Fruit fly (Drosophila melanogaster) whole organism, embryonic: ENCODE measurements around the gene RpS14a.
A peak's percentile ranks its signal among the peaks of the same experiment; 100 is the strongest.

ENCODE experiments used
- Abd-B ChIP-seq: fragments of 200-800 bp; sonication (Bioruptor generic); optimal IDR thresholded peaks from 2 replicates; lab custom pipeline; 2018; ENCODE audit warnings: missing biosample characterization, mild to moderate bottlenecking, missing genetic modification characterization, moderate library complexity
- BEAF-32 ChIP-seq: fragments of 200-800 bp; sonication (Bioruptor generic); optimal IDR thresholded peaks from 3 replicates; lab custom pipeline; 2017; ENCODE audit warnings: missing biosample characterization, missing genetic modification characterization, mild to moderate bottlenecking, moderate library complexity, missing genetic modification reagents
- Bgb ChIP-seq: fragments of 200-800 bp; sonication (Bioruptor generic); IDR thresholded peaks from 2 replicates; pipeline ENCODE4 v1.3.6; 2022; ENCODE audit warnings: missing biosample characterization, missing genetic modification characterization; ENCODE audit not compliant: partially characterized antibody
- CG10543 ChIP-seq: fragments of 200-800 bp; sonication (Bioruptor generic); optimal IDR thresholded peaks from 3 replicates; lab custom pipeline; 2017; ENCODE audit warnings: missing biosample characterization, mild to moderate bottlenecking, missing genetic modification characterization, moderate library complexity
- CG11093 ChIP-seq: fragments of 200-800 bp; sonication (Bioruptor generic); IDR thresholded peaks from 3 replicates; pipeline ENCODE4 v1.3.6; 2022; ENCODE audit warnings: missing biosample characterization, missing genetic modification characterization
- CG11398 ChIP-seq: fragments of 200-800 bp; sonication (Bioruptor generic); optimal IDR thresholded peaks from 2 replicates; lab custom pipeline; 2016; ENCODE audit warnings: missing biosample characterization, missing genetic modification characterization
- CG12299 ChIP-seq: fragments of 200-800 bp; sonication (Bioruptor generic); optimal IDR thresholded peaks from 2 replicates; lab custom pipeline; 2018; ENCODE audit warnings: missing biosample characterization, mild to moderate bottlenecking, missing genetic modification characterization
- CG13287 ChIP-seq: fragments of 200-800 bp; sonication (Bioruptor generic); IDR thresholded peaks from 2 replicates; pipeline ENCODE4 v1.3.6; 2022; ENCODE audit warnings: missing biosample characterization, missing genetic modification characterization; ENCODE audit not compliant: partially characterized antibody
- CG14710 ChIP-seq: fragments of 200-800 bp; sonication (Bioruptor generic); optimal IDR thresholded peaks from 3 replicates; lab custom pipeline; 2019; ENCODE audit warnings: missing biosample characterization, mild to moderate bottlenecking, missing genetic modification characterization, moderate library complexity
- CG15514 ChIP-seq: fragments of 200-800 bp; sonication (Bioruptor generic); optimal IDR thresholded peaks from 3 replicates; lab custom pipeline; 2017; ENCODE audit warnings: missing biosample characterization, missing genetic modification characterization, mild to moderate bottlenecking, moderate library complexity, missing genetic modification reagents
- CG16863 ChIP-seq: fragments of 200-800 bp; sonication (Bioruptor generic); optimal IDR thresholded peaks from 3 replicates; lab custom pipeline; 2016; ENCODE audit warnings: missing biosample characterization, missing genetic modification characterization
- CG18262 ChIP-seq: fragments of 200-800 bp; optimal IDR thresholded peaks from 3 replicates; lab custom pipeline; 2019; ENCODE audit warnings: missing biosample characterization, mild to moderate bottlenecking, missing genetic modification characterization, moderate library complexity
- CG2129 ChIP-seq: fragments of 200-800 bp; sonication (Bioruptor generic); IDR thresholded peaks from 2 replicates; pipeline ENCODE4 v1.3.6; 2022; ENCODE audit warnings: missing biosample characterization, missing genetic modification characterization; ENCODE audit not compliant: partially characterized antibody
- CG30403 ChIP-seq: fragments of 200-800 bp; sonication (Bioruptor generic); optimal IDR thresholded peaks from 3 replicates; lab custom pipeline; 2016; ENCODE audit warnings: missing biosample characterization, missing genetic modification characterization
- CG32772 ChIP-seq: fragments of 200-800 bp; sonication (Bioruptor generic); IDR thresholded peaks from 2 replicates; pipeline ENCODE4 v1.3.6; 2022; ENCODE audit warnings: missing biosample characterization, missing genetic modification characterization
- CG34224 ChIP-seq: fragments of 200-800 bp; sonication (Bioruptor generic); IDR thresholded peaks from 3 replicates; pipeline ENCODE4 v1.3.6; 2022; ENCODE audit warnings: missing biosample characterization, missing genetic modification characterization; ENCODE audit not compliant: partially characterized antibody
- CG34376 ChIP-seq: fragments of 200-800 bp; sonication (Bioruptor generic); optimal IDR thresholded peaks from 2 replicates; lab custom pipeline; 2018; ENCODE audit warnings: missing biosample characterization, mild to moderate bottlenecking, missing genetic modification characterization
- CG4617 ChIP-seq: fragments of 200-800 bp; sonication (Bioruptor generic); optimal IDR thresholded peaks from 3 replicates; lab custom pipeline; 2016; ENCODE audit warnings: missing biosample characterization, missing genetic modification characterization, borderline replicate concordance
- CG6175 ChIP-seq: fragments of 200-800 bp; sonication (Bioruptor generic); IDR thresholded peaks from 3 replicates; pipeline ENCODE4 v1.3.6; 2022; ENCODE audit warnings: missing biosample characterization, missing genetic modification characterization
- CG6765 ChIP-seq: fragments of 200-800 bp; sonication (Bioruptor generic); optimal IDR thresholded peaks from 3 replicates; lab custom pipeline; 2017; ENCODE audit warnings: missing biosample characterization, mild to moderate bottlenecking, missing genetic modification characterization
- CG6791 ChIP-seq: fragments of 200-800 bp; sonication (Bioruptor generic); IDR thresholded peaks from 3 replicates; pipeline ENCODE4 v1.3.6; 2022; ENCODE audit warnings: missing biosample characterization, missing genetic modification characterization; ENCODE audit not compliant: partially characterized antibody
- CG9609 ChIP-seq: fragments of 200-800 bp; sonication (Bioruptor generic); optimal IDR thresholded peaks from 3 replicates; lab custom pipeline; 2016; ENCODE audit warnings: missing biosample characterization, missing genetic modification characterization
- CG9876 ChIP-seq: fragments of 200-800 bp; sonication (Bioruptor generic); optimal IDR thresholded peaks from 2 replicates; lab custom pipeline; 2016; ENCODE audit warnings: missing biosample characterization, missing genetic modification characterization
- CrebB ChIP-seq: fragments of 200-800 bp; sonication (Bioruptor generic); optimal IDR thresholded peaks from 3 replicates; lab custom pipeline; 2018; ENCODE audit warnings: missing biosample characterization, mild to moderate bottlenecking, missing genetic modification characterization
- Dip2 ChIP-seq: fragments of 200-800 bp; sonication (Bioruptor generic); IDR thresholded peaks from 2 replicates; pipeline ENCODE4 v1.3.6; 2022; ENCODE audit warnings: missing biosample characterization, missing genetic modification characterization
- Dref ChIP-seq: fragments of 200-800 bp; sonication (Bioruptor generic); IDR thresholded peaks from 2 replicates; pipeline ENCODE4 v1.3.6; 2022; ENCODE audit warnings: missing biosample characterization, missing genetic modification characterization
- E2f1 ChIP-seq: fragments of 200-800 bp; sonication (Bioruptor generic); IDR thresholded peaks from 2 replicates; pipeline ENCODE4 v1.3.6; 2022; ENCODE audit warnings: missing biosample characterization, missing genetic modification characterization
- Elba2 ChIP-seq: fragments of 200-800 bp; sonication (Bioruptor generic); optimal IDR thresholded peaks from 3 replicates; lab custom pipeline; 2016; ENCODE audit warnings: missing biosample characterization, missing genetic modification characterization
- Ets97D ChIP-seq: fragments of 200-800 bp; sonication (Bioruptor generic); optimal IDR thresholded peaks from 3 replicates; lab custom pipeline; 2016; ENCODE audit warnings: missing biosample characterization, missing genetic modification characterization
- Fer1 ChIP-seq: fragments of 200-800 bp; sonication (Bioruptor generic); optimal IDR thresholded peaks from 2 replicates; lab custom pipeline; 2017; ENCODE audit warnings: missing biosample characterization, mild to moderate bottlenecking, missing genetic modification characterization
- HLH3B ChIP-seq: fragments of 200-800 bp; sonication (Bioruptor generic); IDR thresholded peaks from 2 replicates; pipeline ENCODE4 v1.3.6; 2022; ENCODE audit warnings: missing biosample characterization, missing genetic modification characterization
- Hmr ChIP-seq: fragments of 200-800 bp; sonication (Bioruptor generic); optimal IDR thresholded peaks from 3 replicates; lab custom pipeline; 2017; ENCODE audit warnings: mild to moderate bottlenecking, missing biosample characterization, missing genetic modification reagents, missing genetic modification characterization
- Hr3 ChIP-seq: fragments of 200-800 bp; sonication (Bioruptor generic); optimal IDR thresholded peaks from 3 replicates; lab custom pipeline; 2016; ENCODE audit warnings: missing biosample characterization, missing genetic modification characterization
- Med ChIP-seq: fragments of 200-800 bp; sonication (Bioruptor generic); peaks from one replicate; lab custom pipeline; 2016; ENCODE audit warnings: missing biosample characterization, missing genetic modification characterization, mild to moderate bottlenecking, inconsistent platforms, moderate library complexity
- Myb ChIP-seq: fragments of 200-800 bp; sonication (Bioruptor generic); optimal IDR thresholded peaks from 2 replicates; lab custom pipeline; 2016; ENCODE audit warnings: missing biosample characterization, missing genetic modification characterization
- Sry-δ ChIP-seq: fragments of 200-800 bp; sonication (Bioruptor generic); optimal IDR thresholded peaks from 2 replicates; lab custom pipeline; 2016; ENCODE audit warnings: missing biosample characterization, missing genetic modification characterization
- az2 ChIP-seq: fragments of 200-800 bp; sonication (Bioruptor generic); optimal IDR thresholded peaks from 3 replicates; lab custom pipeline; 2016; ENCODE audit warnings: missing biosample characterization, missing genetic modification characterization
- btn ChIP-seq: fragments of 200-800 bp; sonication (Bioruptor generic); optimal IDR thresholded peaks from 2 replicates; lab custom pipeline; 2016; ENCODE audit warnings: missing biosample characterization, missing genetic modification characterization
- exex ChIP-seq: fragments of 200-800 bp; sonication (Bioruptor generic); optimal IDR thresholded peaks from 4 replicates; lab custom pipeline; 2018; ENCODE audit warnings: missing biosample characterization, mild to moderate bottlenecking, missing genetic modification characterization, moderate library complexity
- hb ChIP-seq: fragments of 200-800 bp; sonication (Bioruptor generic); IDR thresholded peaks from 3 replicates; pipeline ENCODE4 v1.3.6; 2022; ENCODE audit warnings: missing biosample characterization, missing genetic modification characterization; ENCODE audit not compliant: partially characterized antibody
- nerfin-1 ChIP-seq: fragments of 200-800 bp; sonication (Bioruptor generic); optimal IDR thresholded peaks from 3 replicates; lab custom pipeline; 2019; ENCODE audit warnings: missing biosample characterization, mild to moderate bottlenecking, missing genetic modification characterization, moderate library complexity
- row ChIP-seq: fragments of 200-800 bp; sonication (Bioruptor generic); IDR thresholded peaks from 3 replicates; pipeline ENCODE4 v1.3.6; 2022; ENCODE audit warnings: missing biosample characterization, missing genetic modification characterization
- sd ChIP-seq: fragments of 200-800 bp; sonication (Bioruptor generic); optimal IDR thresholded peaks from 3 replicates; lab custom pipeline; 2018; ENCODE audit warnings: missing biosample characterization, mild to moderate bottlenecking, missing genetic modification characterization, moderate library complexity
- shn ChIP-seq: fragments of 200-800 bp; sonication (Bioruptor generic); optimal IDR thresholded peaks from 3 replicates; lab custom pipeline; 2016; ENCODE audit warnings: missing biosample characterization, missing genetic modification characterization
- ssp ChIP-seq: fragments of 200-800 bp; sonication (Bioruptor generic); IDR thresholded peaks from 2 replicates; pipeline ENCODE4 v1.3.6; 2022; ENCODE audit warnings: missing biosample characterization, missing genetic modification characterization
- tx ChIP-seq: fragments of 200-800 bp; sonication (Bioruptor generic); optimal IDR thresholded peaks from 2 replicates; lab custom pipeline; 2016; ENCODE audit warnings: missing biosample characterization, missing genetic modification characterization
- unc-4 ChIP-seq: fragments of 200-800 bp; sonication (Bioruptor generic); IDR thresholded peaks from 2 replicates; pipeline ENCODE4 v1.3.6; 2022; ENCODE audit warnings: missing biosample characterization, missing genetic modification characterization; ENCODE audit not compliant: partially characterized antibody
- wdn ChIP-seq: fragments of 200-800 bp; sonication (Bioruptor generic); IDR thresholded peaks from 2 replicates; pipeline ENCODE4 v1.3.6; 2022; ENCODE audit warnings: missing biosample characterization, missing genetic modification characterization

The RpS14a gene

dm6 chrX:7935798-7936572 lies 2.4 kb downstream of the RpS14a start, which contains the start of gene Ubr3 (continued):
- peak; percentile 35 for TF ChIP-seq Fer1 (GFP tag; lab: Kevin White, UChicago)
- peak; percentile 21 for TF ChIP-seq CG10543 (GFP tag; lab: Kevin White, UChicago)
- TF ChIP-seq CG11398 (GFP tag; lab: Kevin White, UChicago) = peak; percentile 4
- peak; percentile 21 for TF ChIP-seq CG9876 (GFP tag; lab: Kevin White, UChicago)
- TF ChIP-seq btn (GFP tag; lab: Kevin White, UChicago) = no peak
- TF ChIP-seq CG30403 (GFP tag; lab: Kevin White, UChicago) = no peak
- peak; percentile 7 for TF ChIP-seq exex (tag; lab: Kevin White, UChicago)
- TF ChIP-seq CG2129 (GFP tag; lab: Robert Waterston, UW) = 0 out of 2 replicates have a peak, but pooled peaks have one; percentile 30
- TF ChIP-seq az2 (GFP tag; lab: Kevin White, UChicago) = no peak
- no peak for TF ChIP-seq tx (GFP tag; lab: Kevin White, UChicago)
- no peak for TF ChIP-seq Hr3 (GFP tag; lab: Kevin White, UChicago)
- TF ChIP-seq CG34224 = peak; percentile 66; the same call in 2 of the 3 replicates
- peak; percentile 7 for TF ChIP-seq shn (GFP tag; lab: Kevin White, UChicago)
- no peak for TF ChIP-seq CG16863
- peak; percentile 23 for TF ChIP-seq CG12299
- TF ChIP-seq BEAF-32 (GFP tag; lab: Kevin White, UChicago) = peak; percentile 87
- TF ChIP-seq HLH3B (GFP tag; lab: Robert Waterston, UW) = no peak
- peak; percentile 90 for TF ChIP-seq ssp (GFP tag; lab: Robert Waterston, UW)
- no peak for TF ChIP-seq CG32772 (GFP tag; lab: Robert Waterston, UW)
- peak; percentile 51 for TF ChIP-seq Hmr (GFP tag; lab: Kevin White, UChicago)
- peak; percentile 17 for TF ChIP-seq Elba2 (GFP tag; lab: Kevin White, UChicago)
- TF ChIP-seq CG9609 (GFP tag; lab: Kevin White, UChicago) = peak; percentile 2
- peak; percentile 55 for TF ChIP-seq CG34376 (GFP tag; lab: Kevin White, UChicago)
- peak; percentile 64 for TF ChIP-seq sd (tag; lab: Kevin White, UChicago)
- no peak for TF ChIP-seq CG11093 (GFP tag; lab: Robert Waterston, UW)
- TF ChIP-seq CG4617 = peak; percentile 80
- TF ChIP-seq unc-4 = peak; percentile 68
- no peak for TF ChIP-seq E2f1 (GFP tag; lab: Robert Waterston, UW)
- peak; percentile 82 for TF ChIP-seq Sry-δ (GFP tag; lab: Kevin White, UChicago)
- TF ChIP-seq CG14710 = peak; percentile 52
- peak; percentile 86 for TF ChIP-seq Bgb (GFP tag; lab: Robert Waterston, UW)
- TF ChIP-seq CrebB (tag; lab: Kevin White, UChicago) = no peak
- peak; percentile 26 for TF ChIP-seq CG6765
- TF ChIP-seq wdn (GFP tag; lab: Robert Waterston, UW) = no peak
- TF ChIP-seq CG18262 (tag; lab: Kevin White, UChicago) = no peak
- TF ChIP-seq Dref (GFP tag; lab: Robert Waterston, UW) = peak; percentile 87
- peak; percentile 92 for TF ChIP-seq Ets97D (GFP tag; lab: Kevin White, UChicago)
- peak; percentile 76 for TF ChIP-seq hb (GFP tag; lab: Robert Waterston, UW)
- peak; percentile 74 for TF ChIP-seq CG6791
- no peak for TF ChIP-seq Dip2
- peak; percentile 90 for TF ChIP-seq CG6175
- peak; percentile 26; the same call in 1 of the 3 replicates for TF ChIP-seq row (GFP tag; lab: Robert Waterston, UW)
- TF ChIP-seq Myb (GFP tag; lab: Kevin White, UChicago) = peak; percentile 26
- peak; percentile 22 for TF ChIP-seq nerfin-1 (tag; lab: Kevin White, UChicago)
- peak; percentile 37 for TF ChIP-seq CG15514 (GFP tag; lab: Kevin White, UChicago)
- peak; percentile 77 for TF ChIP-seq CG13287 (GFP tag; lab: Robert Waterston, UW)
- peak; percentile 25 for TF ChIP-seq Abd-B
- TF ChIP-seq Med (GFP tag; lab: Kevin White, UChicago) = peak; percentile 67
